Worm (Caenorhabditis elegans): ENCODE measurements around the gene bli-5.

ce11 chrIII:13393239-13393638, 36.3 kb downstream of the bli-5 start, which contains the start of gene dnj-17:
- no peak for TF ChIP-seq tbx-2 (tag; optimal IDR thresholded peaks at IDR 0.05)
- TF ChIP-seq unc-55 (GFP tag; optimal IDR thresholded peaks at IDR 0.05) = no peak
- no peak for TF ChIP-seq pqm-1 (tag; optimal IDR thresholded peaks at IDR 0.05)
- TF ChIP-seq ahr-1 (tag; optimal IDR thresholded peaks at IDR 0.05) = no peak
- TF ChIP-seq ama-1 (optimal IDR thresholded peaks at IDR 0.05) = no peak
- TF ChIP-seq nhr-11 (tag; optimal IDR thresholded peaks at IDR 0.05) = no peak
- TF ChIP-seq ceh-31 (tag; optimal IDR thresholded peaks at IDR 0.05) = no peak
- TF ChIP-seq mec-3 (tag; optimal IDR thresholded peaks at IDR 0.05; ENCODE audit: borderline replicate concordance) = no peak
- TF ChIP-seq npax-4 (tag; optimal IDR thresholded peaks at IDR 0.05) = no peak
- no peak for TF ChIP-seq che-1 (tag; optimal IDR thresholded peaks at IDR 0.05)
